Fruit fly (Drosophila melanogaster): ENCODE results near the gene RhoGEF3.
A peak's percentile ranks its signal among the peaks of the same experiment; 100 is the strongest.

Gene RhoGEF3

dm6 chr3L:350651-351228 is 73.5 kb downstream of the RhoGEF3 start (continued):
- peak; percentile 75 for TF ChIP-seq CG10147 (GFP tag; optimal IDR thresholded peaks at IDR 0.05)
- peak; percentile 1 for TF ChIP-seq CG2116 (GFP tag; optimal IDR thresholded peaks at IDR 0.05)
- TF ChIP-seq Antp (GFP tag; optimal IDR thresholded peaks at IDR 0.05), result peak; percentile 4
- no peak for TF ChIP-seq hkb (optimal IDR thresholded peaks at IDR 0.05)
- peak; percentile 90 for TF ChIP-seq hkb (GFP tag; IDR thresholded peaks at IDR 0.05)
- no peak for TF ChIP-seq CG4854 (GFP tag; optimal IDR thresholded peaks at IDR 0.05)
- TF ChIP-seq CG18764 (GFP tag; optimal IDR thresholded peaks at IDR 0.05), result peak; percentile 68
- peak; percentile 76 for TF ChIP-seq unpg (GFP tag; optimal IDR thresholded peaks at IDR 0.05)
- TF ChIP-seq CG6272 (GFP tag; IDR thresholded peaks at IDR 0.05), result peak; percentile 69
- peak; percentile 80 for TF ChIP-seq CG9727 (GFP tag; optimal IDR thresholded peaks at IDR 0.05)
- TF ChIP-seq kni (GFP tag; optimal IDR thresholded peaks at IDR 0.05), result no peak
- no peak for TF ChIP-seq gsb-n (tag; optimal IDR thresholded peaks at IDR 0.05)
- TF ChIP-seq CG4404 (GFP tag; IDR thresholded peaks at IDR 0.05), result peak; percentile 45; the same call in 1 of the 2 replicates
- peak; percentile 65 to 74 for TF ChIP-seq dpn (GFP tag; optimal IDR thresholded peaks at IDR 0.05)
- peak; percentile 28 for TF ChIP-seq CG5180 (GFP tag; optimal IDR thresholded peaks at IDR 0.05)
- TF ChIP-seq Doc2 (GFP tag; IDR thresholded peaks at IDR 0.05), result 0 out of 2 replicates have a peak, but pooled peaks have one; percentile 32
- TF ChIP-seq CG6175 (GFP tag; IDR thresholded peaks at IDR 0.05), result no peak
- peak; percentile 69 for TF ChIP-seq Mrtf (GFP tag; IDR thresholded peaks at IDR 0.05)
- peak; percentile 91 for TF ChIP-seq Ptx1 (GFP tag; IDR thresholded peaks at IDR 0.05)
- TF ChIP-seq fu2 (GFP tag; optimal IDR thresholded peaks at IDR 0.05), result no peak
- no peak for TF ChIP-seq MTF-1 (GFP tag; optimal IDR thresholded peaks at IDR 0.05; ENCODE audit: borderline replicate concordance)
- TF ChIP-seq Dp (GFP tag; optimal IDR thresholded peaks at IDR 0.05), result no peak
- no peak for TF ChIP-seq tna (GFP tag; IDR thresholded peaks at IDR 0.05; ENCODE audit: partially characterized antibody)
- TF ChIP-seq CG2199 (GFP tag; IDR thresholded peaks at IDR 0.05), result peak; percentile 54; the same call in 1 of the 3 replicates
- peak in 1 of 2 experiments; percentile 83 for TF ChIP-seq Hr78 (GFP tag; optimal IDR thresholded peaks at IDR 0.05)
- peak; percentile 34 to 80 for TF ChIP-seq Hr51 (GFP tag; optimal IDR thresholded peaks at IDR 0.05)
- no peak for TF ChIP-seq sr (GFP tag; IDR thresholded peaks at IDR 0.05)
- TF ChIP-seq Ravus (GFP tag; IDR thresholded peaks at IDR 0.05), result peak; percentile 48
- no peak for TF ChIP-seq h (optimal IDR thresholded peaks at IDR 0.05)
- TF ChIP-seq nerfin-1 (tag; optimal IDR thresholded peaks at IDR 0.05), result peak; percentile 45
- TF ChIP-seq cato (GFP tag; optimal IDR thresholded peaks at IDR 0.05; ENCODE audit: borderline replicate concordance), result peak; percentile 15
- TF ChIP-seq pnt (GFP tag; optimal IDR thresholded peaks at IDR 0.05), result peak; percentile 17
- no peak for TF ChIP-seq CG17568 (GFP tag; optimal IDR thresholded peaks at IDR 0.05)
- TF ChIP-seq Gsc (GFP tag; IDR thresholded peaks at IDR 0.05), result no peak
- no peak for TF ChIP-seq Hey (tag; optimal IDR thresholded peaks at IDR 0.05)
- TF ChIP-seq z (GFP tag; IDR thresholded peaks at IDR 0.05), result no peak
- TF ChIP-seq dmrt99B (tag; optimal IDR thresholded peaks at IDR 0.05), result peak; percentile 89
- no peak for TF ChIP-seq Poxn (GFP tag; IDR thresholded peaks at IDR 0.05)
- TF ChIP-seq CG13424 (tag; optimal IDR thresholded peaks at IDR 0.05), result peak; percentile 64
- TF ChIP-seq CG34376 (GFP tag; optimal IDR thresholded peaks at IDR 0.05), result no peak
- peak; percentile 73 for TF ChIP-seq CG17359 (tag; optimal IDR thresholded peaks at IDR 0.05)
- TF ChIP-seq maf-S (GFP tag; optimal IDR thresholded peaks at IDR 0.05), result peak; percentile 32
- peak; percentile 79 for TF ChIP-seq oc (tag; optimal IDR thresholded peaks at IDR 0.05)
- TF ChIP-seq CG4424 (GFP tag; optimal IDR thresholded peaks at IDR 0.05), result peak; percentile 64
- TF ChIP-seq CG3407 (GFP tag; optimal IDR thresholded peaks at IDR 0.05), result no peak
- peak; percentile 86 for TF ChIP-seq Rfx (GFP tag; IDR thresholded peaks at IDR 0.05)
- TF ChIP-seq CG14667 (GFP tag; IDR thresholded peaks at IDR 0.05), result peak; percentile 76
- no peak for TF ChIP-seq corto (GFP tag; optimal IDR thresholded peaks at IDR 0.05)
- peak; percentile 53 for TF ChIP-seq tin (GFP tag; optimal IDR thresholded peaks at IDR 0.05)
- peak; percentile 50 for TF ChIP-seq CG16863 (GFP tag; optimal IDR thresholded peaks at IDR 0.05)

All from whole organism, embryonic.